Fruit fly (Drosophila melanogaster): ENCODE results near the gene Uch.

The Uch gene

DNA sequence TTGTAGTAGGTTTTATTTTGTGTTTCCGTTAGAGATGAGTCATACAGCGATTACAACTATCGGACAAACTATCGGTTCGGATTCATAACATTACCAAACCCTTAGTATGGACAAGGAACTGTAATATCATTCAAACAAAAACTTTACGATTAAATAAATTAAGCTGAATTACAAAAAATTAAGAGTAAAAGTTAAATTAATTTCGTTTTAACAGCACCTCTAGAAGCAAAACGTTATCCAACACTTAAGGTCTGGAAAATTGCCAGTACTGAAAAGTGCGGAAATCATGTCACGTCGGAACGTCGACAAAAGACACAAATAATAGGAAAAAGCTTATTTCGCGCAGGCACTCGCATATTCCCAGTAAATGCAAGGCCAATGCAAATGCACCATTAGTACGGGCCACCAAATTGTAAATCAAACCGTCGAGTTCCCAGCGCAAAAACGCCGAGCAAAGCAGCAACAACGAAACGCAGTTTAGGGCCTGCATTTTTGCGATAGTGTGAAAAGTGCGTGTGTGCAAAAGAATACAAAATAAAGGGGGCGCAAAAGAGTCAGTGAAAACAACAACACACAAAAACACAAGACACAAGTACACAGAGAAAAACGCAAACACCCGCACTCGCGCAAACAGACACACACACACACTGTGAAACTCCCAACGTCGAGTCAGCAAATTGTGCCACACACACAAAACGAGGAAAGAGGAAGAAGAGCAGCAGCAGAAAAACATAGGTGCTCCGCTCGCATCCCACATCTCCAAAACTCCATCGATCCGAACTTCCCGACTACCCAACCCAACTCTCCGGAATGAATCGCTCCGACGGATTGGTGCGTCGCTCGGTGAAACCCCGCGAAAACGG, 12.5 kb upstream of the Uch start, which contains the start of the genes CG15387 and sau (continued):
- TF ChIP-seq Opbp (GFP tag; IDR thresholded peaks at IDR 0.05; ENCODE audit: partially characterized antibody): peak; percentile 82
- peak; percentile 76 for TF ChIP-seq cato (GFP tag; optimal IDR thresholded peaks at IDR 0.05; ENCODE audit: borderline replicate concordance)
- peak; percentile 86 for TF ChIP-seq CG15514 (GFP tag; optimal IDR thresholded peaks at IDR 0.05)
- no peak for TF ChIP-seq CG10565 (GFP tag; optimal IDR thresholded peaks at IDR 0.05)
- TF ChIP-seq CG9876 (GFP tag; optimal IDR thresholded peaks at IDR 0.05): peak; percentile 78
- TF ChIP-seq CG12219 (GFP tag; optimal IDR thresholded peaks at IDR 0.05): peak; percentile 69
- TF ChIP-seq sob (GFP tag; IDR thresholded peaks at IDR 0.05): peak; percentile 93
- TF ChIP-seq wek (GFP tag; optimal IDR thresholded peaks at IDR 0.05): peak; percentile 48
- TF ChIP-seq peb (GFP tag; IDR thresholded peaks at IDR 0.05): peak; percentile 55; the same call in 1 of the 2 replicates
- peak; percentile 90 for TF ChIP-seq CG4424 (GFP tag; optimal IDR thresholded peaks at IDR 0.05)
- TF ChIP-seq gcm2 (GFP tag; optimal IDR thresholded peaks at IDR 0.05): no peak
- peak; percentile 64 for TF ChIP-seq CG43689 (GFP tag; IDR thresholded peaks at IDR 0.05)
- TF ChIP-seq CG8944 (GFP tag; optimal IDR thresholded peaks at IDR 0.05): peak; percentile 93
- peak; percentile 77 for TF ChIP-seq en (GFP tag; optimal IDR thresholded peaks at IDR 0.05)
- TF ChIP-seq CG17568 (GFP tag; optimal IDR thresholded peaks at IDR 0.05): peak; percentile 76
- TF ChIP-seq toy (GFP tag; IDR thresholded peaks at IDR 0.05): peak; percentile 65; the same call in 1 of the 2 replicates
- peak; percentile 87 for TF ChIP-seq ems (GFP tag; optimal IDR thresholded peaks at IDR 0.05)
- TF ChIP-seq CG3065 (GFP tag; optimal IDR thresholded peaks at IDR 0.05): peak; percentile 79
- peak; percentile 82 for TF ChIP-seq lmd (GFP tag; IDR thresholded peaks at IDR 0.05)
- TF ChIP-seq trem (tag; optimal IDR thresholded peaks at IDR 0.05): peak; percentile 91
- TF ChIP-seq CG9727 (GFP tag; optimal IDR thresholded peaks at IDR 0.05): peak; percentile 91
- TF ChIP-seq CG12942 (GFP tag; optimal IDR thresholded peaks at IDR 0.05): peak; percentile 81
- peak; percentile 9 for TF ChIP-seq jing (GFP tag; optimal IDR thresholded peaks at IDR 0.05)
- TF ChIP-seq CG10979 (tag; optimal IDR thresholded peaks at IDR 0.05): peak; percentile 77
- peak; percentile 47 for TF ChIP-seq Nf-YA (GFP tag; IDR thresholded peaks at IDR 0.05)
- TF ChIP-seq corto (GFP tag; optimal IDR thresholded peaks at IDR 0.05): peak; percentile 82
- TF ChIP-seq stc (GFP tag; IDR thresholded peaks at IDR 0.05): peak; percentile 82
- peak; percentile 91 for TF ChIP-seq CG9609 (GFP tag; optimal IDR thresholded peaks at IDR 0.05)
- TF ChIP-seq Neu2 (GFP tag; optimal IDR thresholded peaks at IDR 0.05; ENCODE audit: borderline replicate concordance): no peak
- TF ChIP-seq Stat92E (GFP tag; optimal IDR thresholded peaks at IDR 0.05): no peak
- TF ChIP-seq scrt (GFP tag; optimal IDR thresholded peaks at IDR 0.05): peak; percentile 71
- peak; percentile 33 for TF ChIP-seq Hey (tag; optimal IDR thresholded peaks at IDR 0.05)
- TF ChIP-seq sens (GFP tag): peak; percentile 99
- peak; percentile 41; the same call in 1 of the 2 replicates for TF ChIP-seq Poxn (GFP tag; IDR thresholded peaks at IDR 0.05)
- TF ChIP-seq Hmx (GFP tag; optimal IDR thresholded peaks at IDR 0.05): peak; percentile 77
- TF ChIP-seq CG17829 (tag; optimal IDR thresholded peaks at IDR 0.05): peak; percentile 93
- TF ChIP-seq fu2 (GFP tag; optimal IDR thresholded peaks at IDR 0.05): peak; percentile 91
- TF ChIP-seq Dp (GFP tag; optimal IDR thresholded peaks at IDR 0.05): peak; percentile 16
- TF ChIP-seq CG17186 (GFP tag; optimal IDR thresholded peaks at IDR 0.05): peak; percentile 79
- TF ChIP-seq ro (GFP tag; IDR thresholded peaks at IDR 0.05): peak; percentile 47; the same call in 1 of the 2 replicates
- no peak for TF ChIP-seq CG8478 (optimal IDR thresholded peaks at IDR 0.05)
- TF ChIP-seq CG3163 (GFP tag; optimal IDR thresholded peaks at IDR 0.05): peak; percentile 79
- peak; percentile 63 for TF ChIP-seq CG5180 (GFP tag; optimal IDR thresholded peaks at IDR 0.05)
- peak; percentile 88 for TF ChIP-seq CG2678 (tag; optimal IDR thresholded peaks at IDR 0.05)
- TF ChIP-seq pnt (GFP tag; optimal IDR thresholded peaks at IDR 0.05): peak; percentile 79
- no peak for TF ChIP-seq pita (GFP tag; optimal IDR thresholded peaks at IDR 0.05)
- 0 out of 2 replicates have a peak, but pooled peaks have one; percentile 35 for TF ChIP-seq CG17612 (GFP tag; IDR thresholded peaks at IDR 0.05)
- TF ChIP-seq CG2129 (GFP tag; IDR thresholded peaks at IDR 0.05; ENCODE audit: partially characterized antibody): peak; percentile 89
- peak; percentile 88 for TF ChIP-seq CG4282 (GFP tag; optimal IDR thresholded peaks at IDR 0.05)
